Worm (Caenorhabditis elegans) whole organism, midembryonic: Measurements from ENCODE around the gene Y40A1A.2.

ENCODE experiments used
- cog-1 ChIP-seq: sonication (generic microtip); optimal IDR thresholded peaks from 2 replicates; lab custom pipeline; 2016; ENCODE audit warnings: missing genetic modification characterization, missing compliant biosample characterization
- flt-1 ChIP-seq: fragments of 200-800 bp; sonication (Bioruptor generic); IDR thresholded peaks from 2 replicates; pipeline ENCODE4 v1.3.6; 2022; ENCODE audit warnings: missing genetic modification characterization, missing compliant biosample characterization
- med-1 ChIP-seq: sonication (generic microtip); optimal IDR thresholded peaks from 2 replicates; lab custom pipeline; 2017; ENCODE audit warnings: missing genetic modification characterization, mild to moderate bottlenecking, missing compliant biosample characterization, antibody characterized with exemption, missing genetic modification reagents; ENCODE audit not compliant: insufficient read depth
- ref-1 ChIP-seq: fragments of 200-800 bp; sonication (Bioruptor generic); conservative IDR thresholded peaks from 2 replicates; pipeline ENCODE4 v1.3.6; 2022; ENCODE audit warnings: missing genetic modification reagents, missing genetic modification characterization, missing compliant biosample characterization
- ztf-29 ChIP-seq: fragments of 200-800 bp; sonication (Bioruptor generic); IDR thresholded peaks from 2 replicates; pipeline ENCODE4 v1.3.6; 2022; ENCODE audit warnings: missing genetic modification reagents, missing genetic modification characterization, missing compliant biosample characterization

DNA sequence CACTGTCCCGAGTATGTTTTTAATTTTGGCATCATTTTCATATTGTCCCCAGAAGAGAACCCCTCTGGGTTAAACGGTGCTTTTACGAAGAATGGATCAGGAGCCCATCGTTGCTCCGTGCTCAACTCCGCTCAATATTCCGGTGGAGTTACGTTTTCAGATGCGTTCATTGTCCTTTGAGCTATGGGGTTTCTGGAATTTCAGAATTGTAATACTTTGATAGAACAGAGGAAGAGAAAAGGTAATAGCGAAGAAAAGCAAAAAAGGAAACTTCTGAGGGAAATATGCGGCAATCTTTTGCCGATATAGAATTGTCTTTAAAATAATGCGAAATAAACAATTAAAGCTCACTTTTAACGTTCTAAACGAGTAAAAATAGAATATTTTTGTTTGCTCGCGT lies 7.4 kb downstream of the Y40A1A.2 start, which contains the start of gene Y40A1A.3:
- TF ChIP-seq med-1 (GFP tag; lab: Kevin White, UChicago) (no peak), flt-1 (GFP tag; lab: Robert Waterston, UW) (no peak), ref-1 (GFP tag; lab: Robert Waterston, UW) (no peak), cog-1 (tag; lab: Kevin White, UChicago) (no peak), ztf-29 (GFP tag; lab: Robert Waterston, UW) (no peak)
